Fruit fly (Drosophila melanogaster) whole organism, prepupa: ENCODE results near the gene CG31689.

Source experiments
- Blimp-1 ChIP-seq: fragments of 200-800 bp; sonication (Bioruptor generic); optimal IDR thresholded peaks from 3 replicates; lab custom pipeline; 2017; ENCODE audit warnings: missing biosample characterization, missing genetic modification characterization, mild to moderate bottlenecking, moderate library complexity, missing genetic modification reagents
- CG10631 ChIP-seq: fragments of 200-800 bp; sonication (Bioruptor generic); optimal IDR thresholded peaks from 2 replicates; lab custom pipeline; 2016; ENCODE audit warnings: missing biosample characterization, missing genetic modification characterization
- CG10669 ChIP-seq: fragments of 200-800 bp; sonication (Bioruptor generic); optimal IDR thresholded peaks from 3 replicates; lab custom pipeline; 2018; ENCODE audit warnings: missing biosample characterization, mild to moderate bottlenecking, missing genetic modification characterization, moderate library complexity
- CG11762 ChIP-seq: fragments of 200-800 bp; sonication (Bioruptor generic); optimal IDR thresholded peaks from 3 replicates; lab custom pipeline; 2016; ENCODE audit warnings: missing biosample characterization, missing genetic modification characterization; ENCODE audit not compliant: insufficient read depth
- CG11902 ChIP-seq: fragments of 200-800 bp; sonication (Bioruptor generic); optimal IDR thresholded peaks from 3 replicates; lab custom pipeline; 2016; ENCODE audit warnings: missing biosample characterization, missing genetic modification characterization
- CG15336 ChIP-seq: fragments of 200-800 bp; sonication (Bioruptor generic); IDR thresholded peaks from 2 replicates; pipeline ENCODE4 v1.3.6; 2022; ENCODE audit warnings: missing biosample characterization, missing genetic modification characterization
- CG1621 ChIP-seq: fragments of 200-800 bp; sonication (Bioruptor generic); optimal IDR thresholded peaks from 3 replicates; lab custom pipeline; 2018; ENCODE audit warnings: missing biosample characterization, mild to moderate bottlenecking, missing genetic modification characterization
- CG16779 ChIP-seq: fragments of 200-800 bp; sonication (Bioruptor generic); optimal IDR thresholded peaks from 3 replicates; lab custom pipeline; 2017; ENCODE audit warnings: missing biosample characterization, mild to moderate bottlenecking, missing genetic modification characterization
- CG3032 ChIP-seq: fragments of 200-800 bp; optimal IDR thresholded peaks from 2 replicates; lab custom pipeline; 2019; ENCODE audit warnings: missing biosample characterization, mild to moderate bottlenecking, missing genetic modification characterization, moderate library complexity
- CG31627 ChIP-seq: fragments of 200-800 bp; sonication (Bioruptor generic); optimal IDR thresholded peaks from 3 replicates; lab custom pipeline; 2016; ENCODE audit warnings: missing biosample characterization, missing genetic modification characterization
- CG32006 ChIP-seq: fragments of 200-800 bp; sonication (Bioruptor generic); optimal IDR thresholded peaks from 3 replicates; lab custom pipeline; 2017; ENCODE audit warnings: missing biosample characterization, mild to moderate bottlenecking, missing genetic modification characterization
- CG34406 ChIP-seq: fragments of 200-800 bp; sonication (Bioruptor generic); optimal IDR thresholded peaks from 3 replicates; lab custom pipeline; 2016; ENCODE audit warnings: missing biosample characterization, missing genetic modification characterization
- CG3919 ChIP-seq: fragments of 200-800 bp; sonication (Bioruptor generic); optimal IDR thresholded peaks from 3 replicates; lab custom pipeline; 2016; ENCODE audit warnings: missing biosample characterization, missing genetic modification characterization
- CG6163 ChIP-seq: fragments of 200-800 bp; sonication (Bioruptor generic); IDR thresholded peaks from 3 replicates; pipeline ENCODE4 v1.3.6; 2022; ENCODE audit warnings: missing biosample characterization, missing genetic modification characterization
- CG6276 ChIP-seq: fragments of 200-800 bp; sonication (Bioruptor generic); optimal IDR thresholded peaks from 2 replicates; lab custom pipeline; 2017; ENCODE audit warnings: missing biosample characterization, mild to moderate bottlenecking, missing genetic modification characterization
- CG6808 ChIP-seq: fragments of 200-800 bp; sonication (Bioruptor generic); optimal IDR thresholded peaks from 3 replicates; lab custom pipeline; 2017; ENCODE audit warnings: missing biosample characterization, missing genetic modification characterization, mild to moderate bottlenecking, moderate library complexity, missing genetic modification reagents
- CG6854 ChIP-seq: fragments of 200-800 bp; sonication (Bioruptor generic); optimal IDR thresholded peaks from 2 replicates; lab custom pipeline; 2017; ENCODE audit warnings: missing biosample characterization, mild to moderate bottlenecking, missing genetic modification characterization
- CG7368 ChIP-seq: fragments of 200-800 bp; sonication (Bioruptor generic); optimal IDR thresholded peaks from 3 replicates; lab custom pipeline; 2016; ENCODE audit warnings: missing biosample characterization, missing genetic modification characterization
- CG8319 ChIP-seq: fragments of 200-800 bp; sonication (Bioruptor generic); optimal IDR thresholded peaks from 3 replicates; lab custom pipeline; 2016; ENCODE audit warnings: missing biosample characterization, missing genetic modification characterization
- CG8632 ChIP-seq: fragments of 200-800 bp; sonication (Bioruptor generic); optimal IDR thresholded peaks from 3 replicates; lab custom pipeline; 2016; ENCODE audit warnings: missing biosample characterization, missing genetic modification characterization
- CG9139 ChIP-seq: fragments of 200-800 bp; sonication (Bioruptor generic); optimal IDR thresholded peaks from 3 replicates; lab custom pipeline; 2017; ENCODE audit warnings: missing biosample characterization, mild to moderate bottlenecking, missing genetic modification characterization
- Eip75B ChIP-seq: fragments of 200-800 bp; sonication (Bioruptor generic); optimal IDR thresholded peaks from 3 replicates; lab custom pipeline; 2016; ENCODE audit warnings: missing biosample characterization, missing genetic modification characterization
- Eip78C ChIP-seq: fragments of 200-800 bp; sonication (Bioruptor generic); peaks from one replicate; lab custom pipeline; 2016; ENCODE audit warnings: missing biosample characterization, missing genetic modification characterization
- Eip93F ChIP-seq: fragments of 200-800 bp; sonication (Bioruptor generic); optimal IDR thresholded peaks from 2 replicates; lab custom pipeline; 2016; ENCODE audit warnings: missing biosample characterization, mild to moderate bottlenecking, missing genetic modification characterization
- Gug ChIP-seq: fragments of 200-800 bp; sonication (Bioruptor generic); IDR thresholded peaks from 2 replicates; pipeline ENCODE4 v1.3.6; 2022; ENCODE audit warnings: missing biosample characterization, missing genetic modification characterization
- Hr38 ChIP-seq: sonication (Bioruptor generic); optimal IDR thresholded peaks from 2 replicates; lab custom pipeline; 2016; ENCODE audit warnings: missing biosample characterization, missing genetic modification characterization
- Hr39 ChIP-seq: fragments of 200-800 bp; sonication (Bioruptor generic); optimal IDR thresholded peaks from 2 replicates; lab custom pipeline; 2016; ENCODE audit warnings: missing biosample characterization, missing genetic modification characterization
- Hr4 ChIP-seq: fragments of 200-800 bp; sonication (Bioruptor generic); optimal IDR thresholded peaks from 3 replicates; lab custom pipeline; 2016; ENCODE audit warnings: missing biosample characterization, missing genetic modification characterization
- Lpt ChIP-seq: fragments of 200-800 bp; sonication (Bioruptor generic); optimal IDR thresholded peaks from 3 replicates; lab custom pipeline; 2016; ENCODE audit warnings: missing biosample characterization, missing genetic modification characterization
- Met ChIP-seq: fragments of 200-800 bp; sonication (Bioruptor generic); optimal IDR thresholded peaks from 3 replicates; lab custom pipeline; 2016; ENCODE audit warnings: missing biosample characterization, missing genetic modification characterization
- OdsH ChIP-seq: fragments of 200-800 bp; sonication (Bioruptor generic); optimal IDR thresholded peaks from 3 replicates; lab custom pipeline; 2016; ENCODE audit warnings: missing biosample characterization, missing genetic modification characterization
- Sox102F ChIP-seq: fragments of 200-800 bp; sonication (Bioruptor generic); optimal IDR thresholded peaks from 2 replicates; lab custom pipeline; 2016; ENCODE audit warnings: missing biosample characterization, mild to moderate bottlenecking, missing genetic modification characterization
- Sox14 ChIP-seq: fragments of 200-800 bp; sonication (Bioruptor generic); optimal IDR thresholded peaks from 3 replicates; lab custom pipeline; 2016; ENCODE audit warnings: missing biosample characterization, missing genetic modification characterization
- achi ChIP-seq: fragments of 200-800 bp; sonication (Bioruptor generic); optimal IDR thresholded peaks from 3 replicates; lab custom pipeline; 2016; ENCODE audit warnings: missing biosample characterization, missing genetic modification characterization
- acj6 ChIP-seq: fragments of 200-800 bp; sonication (Bioruptor generic); optimal IDR thresholded peaks from 3 replicates; lab custom pipeline; 2016; ENCODE audit warnings: missing biosample characterization, missing genetic modification characterization
- cyc ChIP-seq: fragments of 200-800 bp; sonication (Bioruptor generic); optimal IDR thresholded peaks from 3 replicates; lab custom pipeline; 2016; ENCODE audit warnings: missing biosample characterization, missing genetic modification characterization
- dac ChIP-seq: fragments of 200-800 bp; sonication (Bioruptor generic); optimal IDR thresholded peaks from 2 replicates; lab custom pipeline; 2017; ENCODE audit warnings: missing biosample characterization, mild to moderate bottlenecking, missing genetic modification characterization
- dsx ChIP-seq: fragments of 200-800 bp; optimal IDR thresholded peaks from 3 replicates; lab custom pipeline; 2019; ENCODE audit warnings: missing biosample characterization, mild to moderate bottlenecking, missing genetic modification characterization, moderate library complexity; ENCODE audit not compliant: poor library complexity, severe bottlenecking
- eg ChIP-seq: fragments of 200-800 bp; sonication (Bioruptor generic); IDR thresholded peaks from 3 replicates; pipeline ENCODE4 v1.3.6; 2022; ENCODE audit warnings: missing biosample characterization, missing genetic modification characterization
- esn ChIP-seq: fragments of 200-800 bp; sonication (Bioruptor generic); optimal IDR thresholded peaks from 2 replicates; lab custom pipeline; 2016; ENCODE audit warnings: missing biosample characterization, mild to moderate bottlenecking, missing genetic modification characterization, moderate library complexity
- fkh ChIP-seq: fragments of 200-800 bp; sonication (Bioruptor generic); optimal IDR thresholded peaks from 3 replicates; lab custom pipeline; 2017; ENCODE audit warnings: missing biosample characterization, mild to moderate bottlenecking, missing genetic modification characterization, moderate library complexity
- net ChIP-seq: fragments of 200-800 bp; sonication (Bioruptor generic); optimal IDR thresholded peaks from 3 replicates; lab custom pipeline; 2016; ENCODE audit warnings: missing biosample characterization, missing genetic modification characterization
- pdm3 ChIP-seq: fragments of 200-800 bp; sonication (Bioruptor generic); optimal IDR thresholded peaks from 3 replicates; lab custom pipeline; 2016; ENCODE audit warnings: missing biosample characterization, missing genetic modification characterization
- salr ChIP-seq, 2 experiments: fragments of 200-800 bp; sonication (Bioruptor generic); optimal IDR thresholded peaks; 3 replicates each; lab custom pipeline; 2016 to 2018; ENCODE audit warnings: missing biosample characterization in 2 of 2, missing genetic modification characterization in 2 of 2, mild to moderate bottlenecking in 1 of 2
- spab ChIP-seq: fragments of 200-800 bp; sonication (Bioruptor generic); optimal IDR thresholded peaks from 2 replicates; lab custom pipeline; 2017; ENCODE audit warnings: missing biosample characterization, mild to moderate bottlenecking, missing genetic modification characterization, missing genetic modification reagents
- ss ChIP-seq, 2 experiments: fragments of 200-800 bp; sonication (Bioruptor generic); optimal IDR thresholded peaks; 2 replicates in 1 of 2; 3 replicates in 1 of 2; lab custom pipeline; 2017 to 2018; ENCODE audit warnings: mild to moderate bottlenecking in 2 of 2, missing biosample characterization in 2 of 2, missing genetic modification characterization in 2 of 2, moderate library complexity in 1 of 2
- svp ChIP-seq: fragments of 200-800 bp; sonication (Bioruptor generic); peaks from one replicate; lab custom pipeline; 2016; ENCODE audit warnings: missing biosample characterization, missing genetic modification characterization
- topi ChIP-seq: fragments of 200-800 bp; sonication (Bioruptor generic); optimal IDR thresholded peaks from 3 replicates; lab custom pipeline; 2016; ENCODE audit warnings: missing biosample characterization, missing genetic modification characterization

CG31689 gene

dm6 chr2L:2767627-2768026 lies 42.2 kb downstream of the CG31689 start, which contains the start of the genes Taf10b and Taf10 (continued):
- TF ChIP-seq OdsH (no peak), CG15336 (GFP tag; lab: Robert Waterston, UW) (no peak), CG3919 (GFP tag; lab: Kevin White, UChicago) (no peak), CG6808 (GFP tag; lab: Kevin White, UChicago) (no peak)

dm6 chr2L:2769476-2770185 lies 44.2 kb downstream of the CG31689 start, which contains the start of the genes colt and HINT1:
Gene colt, minus strand, starts transcription at chr2L:2770069.
Gene HINT1, plus strand, starts transcription at chr2L:2770135.
- TF ChIP-seq svp (GFP tag; lab: Kevin White, UChicago) (peak; percentile 76), Blimp-1 (GFP tag; lab: Kevin White, UChicago) (no peak), CG16779 (tag; lab: Kevin White, UChicago) (peak; percentile 92), OdsH (peak; percentile 41), Lpt (GFP tag; lab: Kevin White, UChicago) (peak; percentile 78), ss (GFP tag; optimal IDR thresholded peaks at IDR 0.05; lab: Kevin White, UChicago) (peak; percentile 97 to 99), CG31627 (GFP tag; lab: Kevin White, UChicago) (no peak), CG3032 (tag; lab: Kevin White, UChicago) (peak; percentile 65), achi (GFP tag; lab: Kevin White, UChicago) (peak; percentile 47), CG3919 (GFP tag; lab: Kevin White, UChicago) (peak; percentile 77), cyc (peak; percentile 37), Eip78C (peak; percentile 87), salr (GFP tag; optimal IDR thresholded peaks at IDR 0.05; lab: Kevin White, UChicago) (peak; percentile 51 to 77), CG6808 (GFP tag; lab: Kevin White, UChicago) (peak; percentile 96), net (peak; percentile 72), dsx (GFP tag; lab: Kevin White, UChicago) (peak; percentile 75), CG6854 (peak; percentile 92), Sox102F (GFP tag; lab: Kevin White, UChicago) (peak; percentile 40), Hr4 (GFP tag; lab: Kevin White, UChicago) (peak; percentile 71), CG8319 (GFP tag; lab: Kevin White, UChicago) (peak; percentile 0), Eip75B (GFP tag; lab: Kevin White, UChicago) (peak; percentile 39), CG6276 (GFP tag; lab: Kevin White, UChicago) (peak; percentile 96), CG11762 (peak; percentile 75), CG11902 (GFP tag; lab: Kevin White, UChicago) (no peak), CG1621 (tag; lab: Kevin White, UChicago) (peak; percentile 91), acj6 (peak; percentile 12), CG10631 (GFP tag; lab: Kevin White, UChicago) (no peak), esn (peak; percentile 3), Eip93F (GFP tag; lab: Kevin White, UChicago) (no peak), CG15336 (GFP tag; lab: Robert Waterston, UW) (peak; percentile 74), CG10669 (GFP tag; lab: Kevin White, UChicago) (peak; percentile 77), CG34406 (peak; percentile 41), CG6163 (GFP tag; lab: Robert Waterston, UW) (peak; percentile 52; the same call in 2 of the 3 replicates), topi (peak; percentile 60), pdm3 (no peak), CG32006 (GFP tag; lab: Kevin White, UChicago) (peak; percentile 64), CG9139 (peak; percentile 98), Hr39 (no peak), eg (peak; percentile 60; the same call in 1 of the 3 replicates), Sox14 (GFP tag; lab: Kevin White, UChicago) (peak; percentile 70), dac (peak; percentile 64), Met (GFP tag; lab: Kevin White, UChicago) (no peak), Hr38 (GFP tag; lab: Kevin White, UChicago) (no peak), CG8632 (GFP tag; lab: Kevin White, UChicago) (no peak), fkh (GFP tag; lab: Kevin White, UChicago) (no peak), Gug (GFP tag; lab: Robert Waterston, UW) (no peak), CG7368 (GFP tag; lab: Kevin White, UChicago) (peak; percentile 66), spab (GFP tag; lab: Kevin White, UChicago) (peak; percentile 82)
